Fruit fly (Drosophila melanogaster) whole organism, embryonic: ENCODE data around the gene CG31021.

ENCODE experiments used
- Ada2b ChIP-seq: fragments of 200-800 bp; sonication (Bioruptor generic); IDR thresholded peaks from 2 replicates; pipeline ENCODE4 v1.3.6; 2022; ENCODE audit warnings: missing biosample characterization, missing genetic modification characterization
- Aef1 ChIP-seq: fragments of 200-800 bp; sonication (Bioruptor generic); IDR thresholded peaks from 3 replicates; pipeline ENCODE4 v1.3.6; 2022; ENCODE audit warnings: missing biosample characterization, missing genetic modification characterization
- Blimp-1 ChIP-seq: fragments of 200-800 bp; sonication (Bioruptor generic); optimal IDR thresholded peaks from 3 replicates; lab custom pipeline; 2018; ENCODE audit warnings: missing biosample characterization, missing genetic modification characterization, mild to moderate bottlenecking, moderate library complexity, missing genetic modification reagents
- CG10959 ChIP-seq: fragments of 200-800 bp; sonication (Bioruptor generic); IDR thresholded peaks from 2 replicates; pipeline ENCODE4 v1.3.6; 2022; ENCODE audit warnings: missing biosample characterization, missing genetic modification characterization
- CG11695 ChIP-seq: fragments of 200-800 bp; sonication (Bioruptor generic); IDR thresholded peaks from 3 replicates; pipeline ENCODE4 v1.3.6; 2022; ENCODE audit warnings: missing biosample characterization, missing genetic modification characterization
- CG1233 ChIP-seq: fragments of 200-800 bp; sonication (Bioruptor generic); optimal IDR thresholded peaks from 4 replicates; lab custom pipeline; 2018; ENCODE audit warnings: missing biosample characterization, mild to moderate bottlenecking, missing genetic modification characterization
- CG12391 ChIP-seq: fragments of 200-800 bp; sonication (Bioruptor generic); optimal IDR thresholded peaks from 3 replicates; lab custom pipeline; 2018; ENCODE audit warnings: missing biosample characterization, mild to moderate bottlenecking, missing genetic modification characterization, moderate library complexity
- CG13424 ChIP-seq: fragments of 200-800 bp; sonication (Bioruptor generic); optimal IDR thresholded peaks from 2 replicates; lab custom pipeline; 2019; ENCODE audit warnings: missing biosample characterization, mild to moderate bottlenecking, missing genetic modification characterization, moderate library complexity
- CG14014 ChIP-seq: fragments of 200-800 bp; sonication (Bioruptor generic); IDR thresholded peaks from 2 replicates; pipeline ENCODE4 v1.3.6; 2022; ENCODE audit warnings: missing biosample characterization, missing genetic modification characterization
- CG14667 ChIP-seq: fragments of 200-800 bp; sonication (Bioruptor generic); IDR thresholded peaks from 2 replicates; pipeline ENCODE4 v1.3.6; 2022; ENCODE audit warnings: missing biosample characterization, missing genetic modification characterization
- CG1603 ChIP-seq: fragments of 200-800 bp; sonication (Bioruptor generic); optimal IDR thresholded peaks from 2 replicates; lab custom pipeline; 2019; ENCODE audit warnings: missing biosample characterization, mild to moderate bottlenecking, missing genetic modification characterization, moderate library complexity
- CG17361 ChIP-seq: fragments of 200-800 bp; sonication (Bioruptor generic); IDR thresholded peaks from 3 replicates; pipeline ENCODE4 v1.3.6; 2022; ENCODE audit warnings: missing biosample characterization, missing genetic modification characterization
- CG17612 ChIP-seq: fragments of 200-800 bp; sonication (Bioruptor generic); IDR thresholded peaks from 2 replicates; pipeline ENCODE4 v1.3.6; 2022; ENCODE audit warnings: missing biosample characterization, missing genetic modification characterization
- CG2889 ChIP-seq: fragments of 200-800 bp; sonication (Bioruptor generic); IDR thresholded peaks from 3 replicates; pipeline ENCODE4 v1.3.6; 2022; ENCODE audit warnings: missing biosample characterization, missing genetic modification characterization
- CG32772 ChIP-seq: fragments of 200-800 bp; sonication (Bioruptor generic); IDR thresholded peaks from 2 replicates; pipeline ENCODE4 v1.3.6; 2022; ENCODE audit warnings: missing biosample characterization, missing genetic modification characterization
- CG3726 ChIP-seq: fragments of 200-800 bp; sonication (Bioruptor generic); IDR thresholded peaks from 3 replicates; pipeline ENCODE4, ENCODE4 v1.3.6; 2022; ENCODE audit warnings: missing biosample characterization, missing genetic modification characterization
- CG42726 ChIP-seq: fragments of 200-800 bp; sonication (Bioruptor generic); IDR thresholded peaks from 2 replicates; pipeline ENCODE4 v1.3.6; 2022; ENCODE audit warnings: missing biosample characterization, missing genetic modification characterization; ENCODE audit not compliant: partially characterized antibody
- CG4404 ChIP-seq: fragments of 200-800 bp; sonication (Bioruptor generic); IDR thresholded peaks from 2 replicates; pipeline ENCODE4 v1.3.6; 2022; ENCODE audit warnings: missing biosample characterization, missing genetic modification characterization
- CG4820 ChIP-seq: fragments of 200-800 bp; sonication (Bioruptor generic); optimal IDR thresholded peaks from 3 replicates; lab custom pipeline; 2016; ENCODE audit warnings: missing biosample characterization, missing genetic modification characterization
- CG5245 ChIP-seq: fragments of 200-800 bp; sonication (Bioruptor generic); optimal IDR thresholded peaks from 3 replicates; lab custom pipeline; 2016; ENCODE audit warnings: missing biosample characterization, missing genetic modification characterization
- CG7839 ChIP-seq: fragments of 200-800 bp; sonication (Bioruptor generic); optimal IDR thresholded peaks from 3 replicates; lab custom pipeline; 2018; ENCODE audit warnings: missing biosample characterization, mild to moderate bottlenecking, missing genetic modification characterization, moderate library complexity
- Chrac-16 ChIP-seq: fragments of 200-800 bp; sonication (Bioruptor generic); optimal IDR thresholded peaks from 3 replicates; lab custom pipeline; 2016; ENCODE audit warnings: missing biosample characterization, missing genetic modification characterization
- Eip74EF ChIP-seq, 2 experiments: fragments of 200-800 bp in 1 of 2; fragments of >200 bp in 1 of 2; sonication (Bioruptor generic) in 1 of 2; optimal IDR thresholded peaks; 2 replicates each; lab custom pipeline; 2017 to 2019; ENCODE audit warnings: missing biosample characterization in 2 of 2, missing genetic modification characterization in 2 of 2, mild to moderate bottlenecking in 1 of 2, moderate library complexity in 1 of 2
- MTF-1 ChIP-seq: fragments of 200-800 bp; sonication (Bioruptor generic); optimal IDR thresholded peaks from 2 replicates; lab custom pipeline; 2018; ENCODE audit warnings: missing biosample characterization, mild to moderate bottlenecking, missing genetic modification characterization, borderline replicate concordance
- PHDP ChIP-seq: fragments of 200-800 bp; sonication (Bioruptor generic); optimal IDR thresholded peaks from 3 replicates; lab custom pipeline; 2018; ENCODE audit warnings: missing biosample characterization, mild to moderate bottlenecking, missing genetic modification characterization, moderate library complexity
- Ravus ChIP-seq: fragments of 200-800 bp; sonication (Bioruptor generic); IDR thresholded peaks from 2 replicates; pipeline ENCODE4 v1.3.6; 2022; ENCODE audit warnings: missing biosample characterization, missing genetic modification characterization
- Xbp1 ChIP-seq: fragments of 200-800 bp; sonication (Bioruptor generic); optimal IDR thresholded peaks from 3 replicates; lab custom pipeline; 2016; ENCODE audit warnings: missing biosample characterization, mild to moderate bottlenecking, missing genetic modification characterization
- YL-1 ChIP-seq: fragments of 200-800 bp; sonication (Bioruptor generic); optimal IDR thresholded peaks from 3 replicates; lab custom pipeline; 2017; ENCODE audit warnings: missing biosample characterization, mild to moderate bottlenecking, missing genetic modification characterization
- ase ChIP-seq: fragments of 200-800 bp; sonication (Bioruptor generic); IDR thresholded peaks from 3 replicates; pipeline ENCODE4 v1.3.6; 2022; ENCODE audit warnings: missing biosample characterization, missing genetic modification characterization
- chn ChIP-seq: fragments of 200-800 bp; sonication (Bioruptor generic); optimal IDR thresholded peaks from 2 replicates; lab custom pipeline; 2016; ENCODE audit warnings: missing biosample characterization, missing genetic modification characterization
- ci ChIP-seq: fragments of 200-800 bp; sonication (Bioruptor generic); IDR thresholded peaks from 3 replicates; pipeline ENCODE4 v1.3.6; 2022; ENCODE audit warnings: missing biosample characterization, missing genetic modification characterization
- dmrt99B ChIP-seq: fragments of 200-800 bp; sonication (Bioruptor generic); optimal IDR thresholded peaks from 2 replicates; lab custom pipeline; 2018; ENCODE audit warnings: missing biosample characterization, mild to moderate bottlenecking, missing genetic modification characterization, moderate library complexity
- dpn ChIP-seq, 2 experiments: fragments of 200-800 bp; sonication (Bioruptor generic); optimal IDR thresholded peaks; 3 replicates each; lab custom pipeline; 2016; ENCODE audit warnings: missing biosample characterization in 2 of 2, missing genetic modification characterization in 2 of 2
- en ChIP-seq: fragments of 200-800 bp; sonication (Bioruptor generic); optimal IDR thresholded peaks from 2 replicates; lab custom pipeline; 2016; ENCODE audit warnings: missing biosample characterization, missing genetic modification characterization
- fd96Cb ChIP-seq: fragments of 200-800 bp; sonication (Bioruptor generic); optimal IDR thresholded peaks from 2 replicates; lab custom pipeline; 2018; ENCODE audit warnings: missing biosample characterization, mild to moderate bottlenecking, missing genetic modification characterization, moderate library complexity
- ind ChIP-seq: fragments of 200-800 bp; sonication (Bioruptor generic); optimal IDR thresholded peaks from 3 replicates; lab custom pipeline; 2016; ENCODE audit warnings: missing biosample characterization, missing genetic modification characterization
- lab ChIP-seq: fragments of 200-800 bp; sonication (Bioruptor generic); optimal IDR thresholded peaks from 3 replicates; lab custom pipeline; 2017; ENCODE audit warnings: missing biosample characterization, missing genetic modification characterization, mild to moderate bottlenecking, moderate library complexity, missing genetic modification reagents
- nmo ChIP-seq: fragments of 200-800 bp; sonication (Bioruptor generic); optimal IDR thresholded peaks from 2 replicates; lab custom pipeline; 2018; ENCODE audit warnings: missing biosample characterization, mild to moderate bottlenecking, missing genetic modification characterization, moderate library complexity
- pan ChIP-seq, 4 experiments: fragments of >200 bp in 3 of 4; fragments of 200-800 bp in 1 of 4; sonication (Bioruptor generic) in 1 of 4; optimal IDR thresholded peaks in 3 of 4; IDR thresholded peaks in 1 of 4; 2 replicates each; pipeline versions ENCODE4 v1.3.6 to Lab custom; 2017 to 2022; ENCODE audit warnings: missing biosample characterization in 2 of 4, missing genetic modification characterization in 2 of 4, mixed read lengths in 1 of 4
- pho ChIP-seq: fragments of 200-800 bp; sonication (Bioruptor generic); optimal IDR thresholded peaks from 2 replicates; lab custom pipeline; 2016; ENCODE audit warnings: missing biosample characterization, missing genetic modification characterization
- prd ChIP-seq, 3 experiments: fragments of >200 bp in 2 of 3; fragments of 200-800 bp in 1 of 3; sonication (Bioruptor generic) in 1 of 3; optimal IDR thresholded peaks in 2 of 3; IDR thresholded peaks in 1 of 3; 2 replicates in 2 of 3; 3 replicates in 1 of 3; pipeline versions ENCODE4 v1.3.6 to Lab custom; 2017 to 2022; ENCODE audit warnings: missing biosample characterization in 1 of 3, missing genetic modification characterization in 1 of 3
- pros ChIP-seq: fragments of 200-800 bp; sonication (Bioruptor generic); optimal IDR thresholded peaks from 3 replicates; lab custom pipeline; 2019; ENCODE audit warnings: missing biosample characterization, mild to moderate bottlenecking, missing genetic modification characterization, moderate library complexity
- row ChIP-seq: fragments of 200-800 bp; sonication (Bioruptor generic); IDR thresholded peaks from 3 replicates; pipeline ENCODE4 v1.3.6; 2022; ENCODE audit warnings: missing biosample characterization, missing genetic modification characterization
- slbo ChIP-seq: fragments of 200-800 bp; sonication (Bioruptor generic); IDR thresholded peaks from 2 replicates; pipeline ENCODE4 v1.3.6; 2022; ENCODE audit warnings: missing biosample characterization, missing genetic modification characterization
- ttk ChIP-seq: fragments of 200-800 bp; sonication (Bioruptor generic); IDR thresholded peaks from 2 replicates; pipeline ENCODE4 v2.1.2; 2022; ENCODE audit warnings: missing biosample characterization, missing genetic modification characterization
- unpg ChIP-seq: fragments of 200-800 bp; sonication (Bioruptor generic); optimal IDR thresholded peaks from 3 replicates; lab custom pipeline; 2018; ENCODE audit warnings: missing biosample characterization, mild to moderate bottlenecking, missing genetic modification characterization, moderate library complexity
- vvl ChIP-seq: fragments of 200-800 bp; sonication (Bioruptor generic); IDR thresholded peaks from 2 replicates; pipeline ENCODE4 v1.3.6; 2022; ENCODE audit warnings: missing biosample characterization, missing genetic modification characterization
- zen ChIP-seq: fragments of 200-800 bp; sonication (Bioruptor generic); optimal IDR thresholded peaks from 3 replicates; lab custom pipeline; 2018; ENCODE audit warnings: missing biosample characterization, mild to moderate bottlenecking, missing genetic modification characterization, moderate library complexity

Gene CG31021

dm6 chr3R:30643240-30643639 lies 41.2 kb downstream of the CG31021 start:
- TF ChIP-seq chn (peak; percentile 7), CG1233 (GFP tag; lab: Kevin White, UChicago) (peak; percentile 15), pros (GFP tag; lab: Kevin White, UChicago) (no peak), CG7839 (peak; percentile 47), CG10959 (GFP tag; lab: Robert Waterston, UW) (no peak), CG14014 (0 out of 2 replicates have a peak, but pooled peaks have one; percentile 14), Aef1 (GFP tag; lab: Robert Waterston, UW) (peak; percentile 25; the same call in 1 of the 3 replicates), Ravus (GFP tag; lab: Robert Waterston, UW) (no peak), ci (GFP tag; lab: Robert Waterston, UW) (0 out of 3 replicates have a peak, but pooled peaks have one; percentile 56), Blimp-1 (GFP tag; lab: Kevin White, UChicago) (peak; percentile 32), CG4820 (GFP tag; lab: Kevin White, UChicago) (peak; percentile 14), zen (peak; percentile 11), slbo (GFP tag; lab: Robert Waterston, UW) (peak; percentile 19; the same call in 1 of the 2 replicates), nmo (peak; percentile 18), fd96Cb (tag; lab: Kevin White, UChicago) (peak; percentile 4), ttk (GFP tag; lab: Robert Waterston, UW) (0 out of 2 replicates have a peak, but pooled peaks have one; percentile 34), pan (optimal IDR thresholded peaks at IDR 0.05; lab: Kevin White, UChicago) (no peak), pan (GFP tag; optimal IDR thresholded peaks at IDR 0.05 in 1 of 2, IDR thresholded peaks at IDR 0.05 in 1 of 2) (peak in 1 of 2 experiments; percentile 33), CG3726 (GFP tag; lab: Robert Waterston, UW) (0 out of 3 replicates have a peak, but pooled peaks have one; percentile 59), lab (GFP tag; lab: Kevin White, UChicago) (peak; percentile 55), en (GFP tag; lab: Kevin White, UChicago) (no peak), pho (GFP tag; lab: Kevin White, UChicago) (no peak), CG32772 (GFP tag; lab: Robert Waterston, UW) (peak; percentile 40; the same call in 1 of the 2 replicates), CG2889 (GFP tag; lab: Robert Waterston, UW) (0 out of 3 replicates have a peak, but pooled peaks have one; percentile 19), CG4404 (peak; percentile 53; the same call in 1 of the 2 replicates), CG11695 (GFP tag; lab: Robert Waterston, UW) (0 out of 3 replicates have a peak, but pooled peaks have one; percentile 29), MTF-1 (GFP tag; lab: Kevin White, UChicago) (no peak), dpn (GFP tag; optimal IDR thresholded peaks at IDR 0.05; lab: Kevin White, UChicago) (peak in 1 of 2 experiments; percentile 2), Eip74EF (GFP tag; optimal IDR thresholded peaks at IDR 0.05; lab: Kevin White, UChicago) (no peak), CG17612 (GFP tag; lab: Robert Waterston, UW) (0 out of 2 replicates have a peak, but pooled peaks have one; percentile 8), row (GFP tag; lab: Robert Waterston, UW) (peak; percentile 47; the same call in 2 of the 3 replicates), CG13424 (tag; lab: Kevin White, UChicago) (peak; percentile 10), CG5245 (GFP tag; lab: Kevin White, UChicago) (peak; percentile 3), Chrac-16 (peak; percentile 9), CG12391 (tag; lab: Kevin White, UChicago) (peak; percentile 35), Xbp1 (GFP tag; lab: Kevin White, UChicago) (peak; percentile 24), Ada2b (0 out of 2 replicates have a peak, but pooled peaks have one; percentile 20), CG17361 (GFP tag; lab: Robert Waterston, UW) (no peak), prd (optimal IDR thresholded peaks at IDR 0.05; lab: Kevin White, UChicago) (no peak), prd (GFP tag; IDR thresholded peaks at IDR 0.05; lab: Robert Waterston, UW) (peak; percentile 68), ase (0 out of 3 replicates have a peak, but pooled peaks have one; percentile 14), vvl (peak; percentile 25; the same call in 1 of the 2 replicates), YL-1 (GFP tag; lab: Kevin White, UChicago) (no peak), ind (GFP tag; lab: Kevin White, UChicago) (peak; percentile 3), CG14667 (GFP tag; lab: Robert Waterston, UW) (peak; percentile 36; the same call in 1 of the 2 replicates), PHDP (tag; lab: Kevin White, UChicago) (no peak), CG42726 (GFP tag; lab: Robert Waterston, UW) (no peak), unpg (GFP tag; lab: Kevin White, UChicago) (peak; percentile 42), CG1603 (peak; percentile 69), dmrt99B (tag; lab: Kevin White, UChicago) (peak; percentile 40)
